Worm (Caenorhabditis elegans): Measurements from ENCODE around the gene Y46G5A.29.

- TF ChIP-seq klf-2 (GFP tag; conservative IDR thresholded peaks at IDR 0.05) (no peak), flt-1 (GFP tag; IDR thresholded peaks at IDR 0.05) (no peak), cog-1 (tag; optimal IDR thresholded peaks at IDR 0.05) (no peak), T22C8.4 (GFP tag; IDR thresholded peaks at IDR 0.05) (no peak), med-1 (GFP tag; optimal IDR thresholded peaks at IDR 0.05; ENCODE audit: insufficient read depth) (no peak), ztf-23 (GFP tag; IDR thresholded peaks at IDR 0.05) (no peak), tab-1 (GFP tag; IDR thresholded peaks at IDR 0.05) (no peak), ref-1 (GFP tag; conservative IDR thresholded peaks at IDR 0.05) (no peak)
Observed at ce11 chrII:12806602-12807182, 49.3 kb upstream of the Y46G5A.29 start, which contains the start of gene spds-1.

All from whole organism, midembryonic.